Worm (Caenorhabditis elegans): Measurements from ENCODE around the gene K10F12.7.

DNA sequence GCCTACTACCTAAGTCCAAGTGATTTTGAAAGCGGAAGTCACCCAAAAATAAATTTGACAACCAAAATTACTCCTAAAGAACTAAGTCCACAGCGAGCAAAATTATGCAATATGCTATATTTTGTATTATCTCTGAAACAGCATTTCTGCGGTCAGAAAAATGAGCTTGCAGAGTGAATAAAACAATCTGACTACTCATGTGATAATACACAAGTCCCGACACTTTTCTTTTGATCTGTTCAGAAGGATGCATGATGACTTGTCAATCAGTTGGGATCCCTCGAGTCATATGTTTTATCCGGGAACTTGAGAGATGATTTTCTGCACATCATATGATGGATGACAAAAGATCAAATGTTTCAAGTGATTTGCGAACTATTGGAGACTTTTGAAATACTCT lies 2.7 kb upstream of the K10F12.7 start:
- TF ChIP-seq cog-1 (tag; optimal IDR thresholded peaks at IDR 0.05), result no peak
- no peak for TF ChIP-seq tab-1 (GFP tag; IDR thresholded peaks at IDR 0.05)
- no peak for TF ChIP-seq flt-1 (GFP tag; IDR thresholded peaks at IDR 0.05)
- no peak for TF ChIP-seq klf-2 (GFP tag; conservative IDR thresholded peaks at IDR 0.05)
- no peak for TF ChIP-seq ref-1 (GFP tag; conservative IDR thresholded peaks at IDR 0.05)
- TF ChIP-seq T22C8.4 (GFP tag; IDR thresholded peaks at IDR 0.05), result no peak
- no peak for TF ChIP-seq ztf-29 (GFP tag; IDR thresholded peaks at IDR 0.05)
- no peak for TF ChIP-seq med-1 (GFP tag; optimal IDR thresholded peaks at IDR 0.05; ENCODE audit: insufficient read depth)
- no peak for TF ChIP-seq ztf-23 (GFP tag; IDR thresholded peaks at IDR 0.05)
